Fruit fly (Drosophila melanogaster) whole organism, wandering third instar larva: ENCODE data around the gene crb.

Experiments
- Abd-B ChIP-seq: fragments of >200 bp; optimal IDR thresholded peaks from 2 replicates; lab custom pipeline; 2017; ENCODE audit warnings: missing biosample characterization, missing genetic modification characterization
- CG32264 ChIP-seq: fragments of 200-800 bp; sonication (Bioruptor generic); optimal IDR thresholded peaks from 2 replicates; lab custom pipeline; 2016; ENCODE audit warnings: missing biosample characterization, missing genetic modification characterization
- CG9705 ChIP-seq: fragments of 200-800 bp; sonication (Bioruptor generic); optimal IDR thresholded peaks from 2 replicates; lab custom pipeline; 2018; ENCODE audit warnings: missing biosample characterization, mild to moderate bottlenecking, missing genetic modification characterization
- CrebA ChIP-seq: fragments of 200-800 bp; sonication (Bioruptor generic); optimal IDR thresholded peaks from 2 replicates; lab custom pipeline; 2016; ENCODE audit warnings: missing biosample characterization, mild to moderate bottlenecking, missing genetic modification characterization, borderline replicate concordance
- Dfd ChIP-seq: fragments of >200 bp; optimal IDR thresholded peaks from 2 replicates; lab custom pipeline; 2017; ENCODE audit warnings: missing biosample characterization, missing genetic modification characterization
- Dif ChIP-seq: fragments of 200-275, 200-300 bp; sonication (Bioruptor generic); optimal IDR thresholded peaks from 2 replicates; lab custom pipeline; 2018; ENCODE audit warnings: missing biosample characterization, missing genetic modification characterization; ENCODE audit not compliant: partially characterized antibody
- GATAd ChIP-seq: sonication (Bioruptor generic); optimal IDR thresholded peaks from 2 replicates; lab custom pipeline; 2016; ENCODE audit warnings: missing biosample characterization, missing genetic modification characterization
- HLH106 ChIP-seq: fragments of 200-800 bp; optimal IDR thresholded peaks from 3 replicates; lab custom pipeline; 2019; ENCODE audit warnings: missing biosample characterization, mild to moderate bottlenecking, missing genetic modification characterization, moderate library complexity
- Hnf4 ChIP-seq: fragments of 200-800 bp; sonication (Bioruptor generic); optimal IDR thresholded peaks from 2 replicates; lab custom pipeline; 2016; ENCODE audit warnings: missing biosample characterization, mild to moderate bottlenecking, missing genetic modification characterization
- Hr78 ChIP-seq: fragments of >200 bp; optimal IDR thresholded peaks from 2 replicates; lab custom pipeline; 2017; ENCODE audit warnings: missing biosample characterization, missing genetic modification characterization
- Hr83 ChIP-seq: fragments of 200-300 bp; sonication (Bioruptor generic); optimal IDR thresholded peaks from 2 replicates; lab custom pipeline; 2016; ENCODE audit warnings: missing biosample characterization, mild to moderate bottlenecking, missing genetic modification characterization, moderate library complexity; ENCODE audit not compliant: poor library complexity, severe bottlenecking
- Jra ChIP-seq: sonication (Bioruptor generic); optimal IDR thresholded peaks from 2 replicates; lab custom pipeline; 2016; ENCODE audit warnings: missing biosample characterization, missing genetic modification characterization
- Mio ChIP-seq: sonication (Bioruptor generic); optimal IDR thresholded peaks from 2 replicates; lab custom pipeline; 2016; ENCODE audit warnings: missing biosample characterization, missing genetic modification characterization
- Myc ChIP-seq: fragments of >200 bp; optimal IDR thresholded peaks from 2 replicates; lab custom pipeline; 2017
- N ChIP-seq: fragments of >200 bp; optimal IDR thresholded peaks from 2 replicates; lab custom pipeline; 2018; ENCODE audit warnings: missing biosample characterization, missing external identifiers, missing genetic modification characterization
- OdsH ChIP-seq: fragments of 200-800 bp; sonication (Bioruptor generic); optimal IDR thresholded peaks from 2 replicates; lab custom pipeline; 2016; ENCODE audit warnings: missing biosample characterization, mild to moderate bottlenecking, missing genetic modification characterization
- Rel ChIP-seq, 2 experiments: fragments of 200-800 bp; sonication (Bioruptor generic) in 1 of 2; optimal IDR thresholded peaks; 2 replicates in 1 of 2; 3 replicates in 1 of 2; lab custom pipeline; 2016 to 2019; ENCODE audit warnings: mild to moderate bottlenecking in 2 of 2, missing biosample characterization in 2 of 2, missing genetic modification characterization in 2 of 2, moderate library complexity in 1 of 2
- Sp1 ChIP-seq: fragments of 200-800 bp; sonication (Bioruptor generic); optimal IDR thresholded peaks from 3 replicates; lab custom pipeline; 2019; ENCODE audit warnings: missing biosample characterization, mild to moderate bottlenecking, missing genetic modification characterization, moderate library complexity
- Vsx2 ChIP-seq: fragments of 200-300, 225-300 bp; sonication (Bioruptor generic); optimal IDR thresholded peaks from 2 replicates; lab custom pipeline; 2018; ENCODE audit warnings: missing biosample characterization, missing genetic modification characterization; ENCODE audit not compliant: partially characterized antibody
- br ChIP-seq: fragments of 200-800 bp; sonication (Bioruptor generic); optimal IDR thresholded peaks from 2 replicates; lab custom pipeline; 2016; ENCODE audit warnings: missing biosample characterization, missing genetic modification characterization
- brk ChIP-seq: fragments of 200-800 bp; sonication (Bioruptor generic); optimal IDR thresholded peaks from 2 replicates; lab custom pipeline; 2016; ENCODE audit warnings: missing biosample characterization, mild to moderate bottlenecking, missing genetic modification characterization
- dl ChIP-seq, 2 experiments: fragments of 175-275, 200-275 bp in 1 of 2; fragments of 200-275 bp in 1 of 2; sonication (Bioruptor generic); optimal IDR thresholded peaks; lab custom pipeline; 2018; ENCODE audit warnings: mild to moderate bottlenecking in 2 of 2, missing biosample characterization in 2 of 2, missing genetic modification characterization in 2 of 2, moderate library complexity in 2 of 2; ENCODE audit not compliant: partially characterized antibody in 2 of 2, insufficient read depth in 1 of 2
- dmrt93B ChIP-seq: fragments of 200-800 bp; sonication (Bioruptor generic); optimal IDR thresholded peaks from 2 replicates; lab custom pipeline; 2018; ENCODE audit warnings: missing biosample characterization, mild to moderate bottlenecking, missing genetic modification characterization
- dsf ChIP-seq: sonication (Bioruptor generic); optimal IDR thresholded peaks from 2 replicates; lab custom pipeline; 2016; ENCODE audit warnings: missing biosample characterization, missing genetic modification characterization, borderline replicate concordance
- ey ChIP-seq: fragments of 200-800 bp; sonication (Bioruptor generic); optimal IDR thresholded peaks from 2 replicates; lab custom pipeline; 2016; ENCODE audit warnings: missing biosample characterization, missing genetic modification characterization
- foxo ChIP-seq, 2 experiments: fragments of 200-800 bp; sonication (Bioruptor generic); optimal IDR thresholded peaks; 2 replicates in 1 of 2; 3 replicates in 1 of 2; lab custom pipeline; 2016 to 2017; ENCODE audit warnings: missing biosample characterization in 2 of 2, missing genetic modification characterization in 2 of 2
- fru ChIP-seq: fragments of 200-800 bp; sonication (Bioruptor generic); optimal IDR thresholded peaks from 3 replicates; lab custom pipeline; 2016; ENCODE audit warnings: missing biosample characterization, mild to moderate bottlenecking, missing genetic modification characterization
- h ChIP-seq: fragments of 200-800 bp; sonication (Bioruptor generic); optimal IDR thresholded peaks from 3 replicates; lab custom pipeline; 2016; ENCODE audit warnings: missing biosample characterization, mild to moderate bottlenecking, missing genetic modification characterization
- jim ChIP-seq: fragments of 175-275, 200-325 bp; sonication (Bioruptor generic); optimal IDR thresholded peaks from 2 replicates; lab custom pipeline; 2016; ENCODE audit warnings: missing biosample characterization, mild to moderate bottlenecking, missing genetic modification characterization
- lola ChIP-seq: fragments of >200 bp; optimal IDR thresholded peaks from 2 replicates; lab custom pipeline; 2017; ENCODE audit warnings: missing biosample characterization, missing genetic modification characterization
- pan ChIP-seq: fragments of >200 bp; optimal IDR thresholded peaks from 2 replicates; lab custom pipeline; 2017
- psq ChIP-seq: fragments of 200-800 bp; sonication (Bioruptor generic); optimal IDR thresholded peaks from 3 replicates; lab custom pipeline; 2017; ENCODE audit warnings: missing biosample characterization, mild to moderate bottlenecking, missing genetic modification characterization, moderate library complexity
- rgr ChIP-seq: fragments of 200-800 bp; sonication (Bioruptor generic); optimal IDR thresholded peaks from 3 replicates; lab custom pipeline; 2016; ENCODE audit warnings: missing biosample characterization, mild to moderate bottlenecking, missing genetic modification characterization
- sage ChIP-seq: fragments of 200-800 bp; sonication (Bioruptor generic); optimal IDR thresholded peaks from 2 replicates; lab custom pipeline; 2016; ENCODE audit warnings: missing biosample characterization, mild to moderate bottlenecking, missing genetic modification characterization
- sv ChIP-seq: fragments of 200-800 bp; sonication (Bioruptor generic); optimal IDR thresholded peaks from 3 replicates; lab custom pipeline; 2016; ENCODE audit warnings: missing biosample characterization, missing genetic modification characterization
- tai ChIP-seq: sonication (Bioruptor generic); optimal IDR thresholded peaks from 2 replicates; lab custom pipeline; 2016; ENCODE audit warnings: missing biosample characterization, missing genetic modification characterization
- usp ChIP-seq: fragments of >200 bp; optimal IDR thresholded peaks from 2 replicates; lab custom pipeline; 2017; ENCODE audit warnings: missing biosample characterization, missing genetic modification characterization
- woc ChIP-seq: sonication (Bioruptor generic); optimal IDR thresholded peaks from 2 replicates; lab custom pipeline; 2016; ENCODE audit warnings: missing biosample characterization, mild to moderate bottlenecking, missing genetic modification characterization

The crb gene

dm6 chr3R:24294299-24294698 lies 579 bp upstream of the crb start, which contains the start of gene CG5715:
Gene CG5715, minus strand, starts transcription at chr3R:24294399.
- no peak for TF ChIP-seq GATAd (GFP tag; lab: Kevin White, UChicago)
- TF ChIP-seq pan (lab: Kevin White, UChicago): no peak
- no peak for TF ChIP-seq h (GFP tag; lab: Kevin White, UChicago)
- no peak for TF ChIP-seq rgr
- no peak for TF ChIP-seq dsf
- no peak for TF ChIP-seq Vsx2 (GFP tag; lab: Kevin White, UChicago)
- no peak for TF ChIP-seq woc
- TF ChIP-seq brk (GFP tag; lab: Kevin White, UChicago): no peak
- TF ChIP-seq Rel (GFP tag; optimal IDR thresholded peaks at IDR 0.05; lab: Kevin White, UChicago): no peak
- no peak for TF ChIP-seq Rel (tag; optimal IDR thresholded peaks at IDR 0.05; lab: Kevin White, UChicago)
- TF ChIP-seq psq (GFP tag; lab: Kevin White, UChicago): no peak
- TF ChIP-seq Abd-B (GFP tag; lab: Kevin White, UChicago): no peak

dm6 chr3R:24295556-24296465 lies 933 bp downstream of the crb start:
- TF ChIP-seq br (peak; percentile 99), Abd-B (GFP tag; lab: Kevin White, UChicago) (no peak), CG9705 (GFP tag; lab: Kevin White, UChicago) (peak; percentile 97), Jra (peak; percentile 97), psq (GFP tag; lab: Kevin White, UChicago) (peak; percentile 98), GATAd (GFP tag; lab: Kevin White, UChicago) (peak; percentile 87), pan (lab: Kevin White, UChicago) (no peak), Dif (GFP tag; lab: Kevin White, UChicago) (peak; percentile 80), Hr83 (GFP tag; lab: Kevin White, UChicago) (peak; percentile 98), Vsx2 (GFP tag; lab: Kevin White, UChicago) (peak; percentile 0), sage (GFP tag; lab: Kevin White, UChicago) (peak; percentile 98), HLH106 (tag; lab: Kevin White, UChicago) (peak; percentile 99), N (GFP tag; lab: Kevin White, UChicago) (no peak), brk (GFP tag; lab: Kevin White, UChicago) (peak; percentile 96), dl (GFP tag; optimal IDR thresholded peaks at IDR 0.05; lab: Kevin White, UChicago; ENCODE audit: insufficient read depth in 1 of 2, partially characterized antibody in 2 of 2) (peak; percentile 57 to 83), usp (GFP tag; lab: Kevin White, UChicago) (no peak), OdsH (peak; percentile 99), rgr (peak; percentile 99), Mio (GFP tag; lab: Kevin White, UChicago) (peak; percentile 90), lola (GFP tag; lab: Kevin White, UChicago) (no peak), dmrt93B (peak; percentile 97), Hnf4 (GFP tag; lab: Kevin White, UChicago) (peak; percentile 99), sv (GFP tag; lab: Kevin White, UChicago) (peak; percentile 76), Dfd (GFP tag; lab: Kevin White, UChicago) (no peak), Myc (lab: Kevin White, UChicago) (no peak), CG32264 (GFP tag; lab: Kevin White, UChicago) (peak; percentile 98), fru (peak; percentile 99), Sp1 (GFP tag; lab: Kevin White, UChicago) (peak; percentile 98), h (GFP tag; lab: Kevin White, UChicago) (peak; percentile 100), ey (GFP tag; lab: Kevin White, UChicago) (peak; percentile 99), tai (GFP tag; lab: Kevin White, UChicago) (peak; percentile 98), dsf (peak; percentile 93), jim (GFP tag; lab: Kevin White, UChicago) (peak; percentile 78), Hr78 (GFP tag; lab: Kevin White, UChicago) (no peak), foxo (GFP tag; optimal IDR thresholded peaks at IDR 0.05; lab: Kevin White, UChicago) (peak; percentile 93 to 100), CrebA (GFP tag; lab: Kevin White, UChicago) (peak; percentile 97), woc (peak; percentile 99), Rel (GFP tag; optimal IDR thresholded peaks at IDR 0.05; lab: Kevin White, UChicago) (peak; percentile 97), Rel (tag; optimal IDR thresholded peaks at IDR 0.05; lab: Kevin White, UChicago) (peak; percentile 92)
